Fruit fly (Drosophila melanogaster): ENCODE data around the gene CG6726.

- no peak for TF ChIP-seq CG8478 (optimal IDR thresholded peaks at IDR 0.05)
- TF ChIP-seq CTCF (optimal IDR thresholded peaks at IDR 0.05) = no peak
Observed at dm6 chr3R:23099233-23099632, 7.7 kb downstream of the CG6726 start, which contains the start of gene CG6738.

Measured in S2 (cell line).